Worm (Caenorhabditis elegans) whole organism, L1 larva: Measurements from ENCODE around the gene alh-9.

Source experiments
- C16A3.4 ChIP-seq: fragments of 150-350 bp; optimal IDR thresholded peaks from 2 replicates; lab custom pipeline; 2014; ENCODE audit warnings: missing biosample characterization, missing genetic modification characterization
- C34B4.2 ChIP-seq: sonication (generic microtip); optimal IDR thresholded peaks from 2 replicates; lab custom pipeline; 2017; ENCODE audit warnings: mild to moderate bottlenecking, missing genetic modification characterization, missing compliant biosample characterization
- aha-1 ChIP-seq: fragments of 150-350 bp; optimal IDR thresholded peaks from 2 replicates; lab custom pipeline; 2014; ENCODE audit warnings: missing biosample characterization, missing genetic modification characterization
- aly-2 ChIP-seq: fragments of 150-350 bp; optimal IDR thresholded peaks from 2 replicates; lab custom pipeline; 2014; ENCODE audit warnings: missing biosample characterization, missing genetic modification characterization
- blmp-1 ChIP-seq: fragments of 150-350 bp; optimal IDR thresholded peaks from 2 replicates; lab custom pipeline; 2014; ENCODE audit warnings: missing biosample characterization, missing genetic modification characterization
- ceh-63 ChIP-seq: fragments of 200-800 bp; sonication (Bioruptor generic); optimal IDR thresholded peaks from 2 replicates; lab custom pipeline; 2018; ENCODE audit warnings: mild to moderate bottlenecking, missing genetic modification characterization, missing compliant biosample characterization
- ceh-8 ChIP-seq: fragments of 200-800 bp; sonication (Bioruptor generic); optimal IDR thresholded peaks from 2 replicates; lab custom pipeline; 2018; ENCODE audit warnings: mild to moderate bottlenecking, missing genetic modification characterization, moderate library complexity, missing compliant biosample characterization
- ceh-90 ChIP-seq: sonication (generic microtip); optimal IDR thresholded peaks from 2 replicates; lab custom pipeline; 2016; ENCODE audit warnings: missing genetic modification characterization, missing compliant biosample characterization
- ces-1 ChIP-seq: fragments of 150-350 bp; optimal IDR thresholded peaks from 2 replicates; lab custom pipeline; 2014; ENCODE audit warnings: missing biosample characterization, missing genetic modification reagents, missing genetic modification characterization
- dpl-1 ChIP-seq, 3 experiments: fragments of 150-350 bp in 2 of 3; sonication (generic microtip) in 1 of 3; optimal IDR thresholded peaks; 2 replicates each; lab custom pipeline; 2014 to 2017; ENCODE audit warnings: missing biosample characterization in 3 of 3, missing genetic modification characterization in 3 of 3, missing genetic modification reagents in 3 of 3
- efl-1 ChIP-seq, 4 experiments: fragments of 150-350 bp; optimal IDR thresholded peaks in 3 of 4; peaks in 1 of 4; 1 replicate in 1 of 4; 2 replicates in 3 of 4; lab custom pipeline; 2014; ENCODE audit warnings: missing biosample characterization in 2 of 4, missing genetic modification characterization in 2 of 4, missing genetic modification reagents in 2 of 4
- efl-3 ChIP-seq: fragments of 200-800 bp; sonication (Bioruptor generic); optimal IDR thresholded peaks from 2 replicates; lab custom pipeline; 2018; ENCODE audit warnings: mild to moderate bottlenecking, missing genetic modification characterization, missing compliant biosample characterization
- egl-13 ChIP-seq: sonication (generic microtip); optimal IDR thresholded peaks from 2 replicates; lab custom pipeline; 2016; ENCODE audit warnings: missing genotype, missing genetic modification reagents, missing genetic modification characterization, missing compliant biosample characterization
- elt-2 ChIP-seq: sonication (generic microtip); optimal IDR thresholded peaks from 2 replicates; lab custom pipeline; 2016; ENCODE audit warnings: missing genetic modification characterization, mild to moderate bottlenecking, inconsistent platforms, missing compliant biosample characterization, missing genetic modification reagents
- elt-3 ChIP-seq, 6 experiments: fragments of 150-350 bp in 1 of 6; sonication (generic microtip); optimal IDR thresholded peaks; 2 replicates each; lab custom pipeline; 2017 to 2018; ENCODE audit warnings: missing biosample characterization in 6 of 6, missing genetic modification characterization in 6 of 6, inconsistent platforms in 1 of 6
- fkh-4 ChIP-seq: sonication (generic microtip); optimal IDR thresholded peaks from 2 replicates; lab custom pipeline; 2016; ENCODE audit warnings: missing compliant biosample characterization, missing genetic modification characterization, borderline replicate concordance
- fos-1 ChIP-seq: fragments of 150-350 bp; optimal IDR thresholded peaks from 2 replicates; lab custom pipeline; 2014; ENCODE audit warnings: missing biosample characterization, missing genetic modification characterization
- hlh-4 ChIP-seq: sonication (generic microtip); optimal IDR thresholded peaks from 2 replicates; lab custom pipeline; 2016; ENCODE audit warnings: mild to moderate bottlenecking, missing genetic modification characterization, missing compliant biosample characterization
- lin-13 ChIP-seq: fragments of 150-350 bp; optimal IDR thresholded peaks from 2 replicates; lab custom pipeline; 2014; ENCODE audit warnings: missing biosample characterization, missing genetic modification reagents, missing genetic modification characterization
- lin-15B ChIP-seq: fragments of 150-350 bp; sonication (generic microtip); optimal IDR thresholded peaks from 3 replicates; lab custom pipeline; 2014; ENCODE audit warnings: missing biosample characterization, missing genetic modification characterization
- lin-39 ChIP-seq: fragments of 150-350 bp; optimal IDR thresholded peaks from 2 replicates; lab custom pipeline; 2014; ENCODE audit warnings: missing biosample characterization, missing genetic modification reagents, missing genetic modification characterization
- lir-3 ChIP-seq: sonication (generic microtip); optimal IDR thresholded peaks from 2 replicates; lab custom pipeline; 2016; ENCODE audit warnings: mild to moderate bottlenecking, missing genetic modification characterization, moderate library complexity, missing compliant biosample characterization; ENCODE audit not compliant: poor library complexity
- lsy-2 ChIP-seq, 2 experiments: fragments of 150-350 bp; optimal IDR thresholded peaks; 2 replicates each; lab custom pipeline; 2014; ENCODE audit warnings: missing biosample characterization in 2 of 2, missing genetic modification characterization in 2 of 2
- mep-1 ChIP-seq: fragments of 150-350 bp; optimal IDR thresholded peaks from 2 replicates; lab custom pipeline; 2014; ENCODE audit warnings: missing biosample characterization, missing genetic modification characterization
- nhr-19 ChIP-seq: fragments of 200-800 bp; sonication (Bioruptor generic); conservative IDR thresholded peaks from 2 replicates; pipeline ENCODE4 v1.3.6; 2022; ENCODE audit warnings: missing genetic modification characterization, missing compliant biosample characterization
- nhr-20 ChIP-seq: sonication (generic microtip); optimal IDR thresholded peaks from 2 replicates; lab custom pipeline; 2016; ENCODE audit warnings: mild to moderate bottlenecking, missing genetic modification characterization, missing compliant biosample characterization
- nhr-28 ChIP-seq: fragments of 150-350 bp; optimal IDR thresholded peaks from 2 replicates; lab custom pipeline; 2014; ENCODE audit warnings: missing biosample characterization, missing genetic modification characterization
- nhr-77 ChIP-seq: fragments of 150-350 bp; optimal IDR thresholded peaks from 2 replicates; lab custom pipeline; 2014; ENCODE audit warnings: missing biosample characterization, missing genetic modification characterization
- nhr-90 ChIP-seq: sonication (generic microtip); optimal IDR thresholded peaks from 2 replicates; lab custom pipeline; 2016; ENCODE audit warnings: mild to moderate bottlenecking, missing genetic modification characterization, missing compliant biosample characterization; ENCODE audit not compliant: poor library complexity
- pag-3 ChIP-seq: sonication (generic microtip); optimal IDR thresholded peaks from 2 replicates; lab custom pipeline; 2017; ENCODE audit warnings: missing genetic modification characterization, mild to moderate bottlenecking, missing compliant biosample characterization, antibody characterized with exemption, borderline replicate concordance; ENCODE audit not compliant: insufficient read depth
- pqm-1 ChIP-seq: sonication (generic microtip); optimal IDR thresholded peaks from 3 replicates; lab custom pipeline; 2017; ENCODE audit warnings: missing biosample characterization, missing genetic modification characterization
- snpc-4 ChIP-seq: fragments of 150-350 bp; optimal IDR thresholded peaks from 2 replicates; lab custom pipeline; 2014; ENCODE audit warnings: missing biosample characterization, missing genetic modification characterization
- snu-23 ChIP-seq: sonication (generic microtip); optimal IDR thresholded peaks from 2 replicates; lab custom pipeline; 2016; ENCODE audit warnings: missing genetic modification characterization, missing compliant biosample characterization
- sox-4 ChIP-seq: sonication (generic microtip); optimal IDR thresholded peaks from 2 replicates; lab custom pipeline; 2016; ENCODE audit warnings: missing genetic modification characterization, missing compliant biosample characterization
- sptf-1 ChIP-seq: fragments of 150-350 bp; optimal IDR thresholded peaks from 2 replicates; lab custom pipeline; 2014; ENCODE audit warnings: missing biosample characterization, missing genetic modification characterization
- sup-37 ChIP-seq: fragments of 200-800 bp; sonication (Bioruptor generic); optimal IDR thresholded peaks from 2 replicates; lab custom pipeline; 2018; ENCODE audit warnings: mild to moderate bottlenecking, missing genetic modification characterization, missing compliant biosample characterization
- swsn-7 ChIP-seq: sonication (generic microtip); optimal IDR thresholded peaks from 2 replicates; lab custom pipeline; 2016; ENCODE audit warnings: missing genetic modification characterization, missing compliant biosample characterization
- unc-62 ChIP-seq: fragments of 150-350 bp; optimal IDR thresholded peaks from 2 replicates; lab custom pipeline; 2014; ENCODE audit warnings: missing biosample characterization, missing genetic modification reagents, missing genetic modification characterization
- unc-98 ChIP-seq: fragments of 200-800 bp; sonication (Bioruptor generic); IDR thresholded peaks from 2 replicates; pipeline ENCODE4 v1.3.6; 2022; ENCODE audit warnings: missing genetic modification characterization, missing compliant biosample characterization
- vab-15 ChIP-seq: sonication (generic microtip); optimal IDR thresholded peaks from 2 replicates; lab custom pipeline; 2017; ENCODE audit warnings: missing genotype, mild to moderate bottlenecking, missing genetic modification characterization, missing compliant biosample characterization
- xbp-1 ChIP-seq: sonication (generic microtip); optimal IDR thresholded peaks from 2 replicates; lab custom pipeline; 2016; ENCODE audit warnings: missing genetic modification characterization, missing compliant biosample characterization
- zag-1 ChIP-seq: fragments of 150-350 bp; optimal IDR thresholded peaks from 2 replicates; lab custom pipeline; 2014; ENCODE audit warnings: missing biosample characterization, missing genetic modification characterization
- ztf-4 ChIP-seq: fragments of 150-350 bp; optimal IDR thresholded peaks from 2 replicates; lab custom pipeline; 2014; ENCODE audit warnings: missing biosample characterization, missing genetic modification characterization

alh-9 gene

ce11 chrIII:5863774-5864173 is 8.0 kb downstream of the alh-9 start, which contains the start of gene dnpp-1 (continued):
- TF ChIP-seq hlh-4 (no peak), ceh-63 (GFP tag; lab: Kevin White, UChicago) (no peak), unc-62 (GFP tag; lab: Kevin White, UChicago) (no peak), snu-23 (GFP tag; lab: Kevin White, UChicago) (no peak), ceh-8 (GFP tag; lab: Kevin White, UChicago) (no peak), sup-37 (GFP tag; lab: Kevin White, UChicago) (no peak)

DNA sequence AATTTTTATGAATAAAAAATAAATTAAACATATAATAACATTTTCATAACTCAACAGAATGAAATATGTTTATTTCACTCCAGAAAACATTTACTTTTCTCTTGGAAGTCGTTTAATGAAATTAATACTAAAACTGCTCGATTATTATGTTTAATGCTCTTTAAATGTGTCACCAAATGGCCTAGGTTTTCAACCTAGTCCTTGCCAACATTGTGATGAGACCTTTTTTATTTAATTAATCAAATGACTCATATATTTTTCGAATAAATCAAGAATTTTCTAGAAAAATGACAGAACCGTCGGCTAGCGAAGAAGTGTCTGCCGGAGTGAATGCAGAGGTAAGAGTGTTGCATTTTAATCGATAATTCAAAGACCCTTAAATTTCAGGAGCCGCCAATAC is 8.5 kb downstream of the alh-9 start, which contains the start of gene rabn-5:
rabn-5 (plus strand) TSS at position 284 of the 400 bp plus-strand sequence.
- peak in 1 of 2 experiments; percentile 2 for TF ChIP-seq lsy-2 (tag; optimal IDR thresholded peaks at IDR 0.05; lab: Kevin White, UChicago)
- TF ChIP-seq ceh-8 (GFP tag; lab: Kevin White, UChicago) = no peak
- TF ChIP-seq ztf-4 (tag; lab: Kevin White, UChicago) = no peak
- peak; percentile 16 for TF ChIP-seq mep-1
- peak in 1 of 3 experiments; percentile 59 for TF ChIP-seq dpl-1 (GFP tag; optimal IDR thresholded peaks at IDR 0.05; lab: Kevin White, UChicago)
- peak; percentile 13 to 19 for TF ChIP-seq efl-1 (optimal IDR thresholded peaks at IDR 0.05; lab: Kevin White, UChicago)
- peak in 1 of 2 experiments; percentile 51 for TF ChIP-seq efl-1 (GFP tag; optimal IDR thresholded peaks at IDR 0.05 in 1 of 2; lab: Kevin White, UChicago)
- no peak for TF ChIP-seq C16A3.4 (tag; lab: Kevin White, UChicago)
- TF ChIP-seq pqm-1 (tag; lab: Kevin White, UChicago) = no peak
- TF ChIP-seq nhr-28 (tag; lab: Kevin White, UChicago) = no peak
- TF ChIP-seq, all 84 proteins: peak for 4

DNA sequence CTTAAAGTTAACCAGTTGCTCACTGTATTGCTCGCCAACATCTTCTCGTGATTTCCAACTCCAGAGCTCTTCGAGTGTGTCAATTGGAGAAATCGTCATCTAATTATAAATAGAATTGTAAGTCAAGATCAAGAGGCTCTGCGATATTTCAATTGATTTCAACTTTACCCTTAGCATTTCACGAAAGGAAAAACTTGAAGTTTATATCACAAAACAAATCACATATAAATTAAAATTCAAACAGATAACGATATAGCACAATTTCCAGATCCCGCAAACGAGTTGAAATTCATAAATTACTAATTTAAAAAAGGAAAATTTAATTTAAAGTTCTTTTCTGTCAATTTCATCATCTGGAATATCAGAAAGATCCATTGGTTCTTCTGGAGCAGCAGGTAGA is 12.6 kb downstream of the alh-9 start, which contains the start of gene eng-1:
eng-1 (minus strand) TSS at position 101 of the 400 bp plus-strand sequence.
- TF ChIP-seq ceh-8 (GFP tag; lab: Kevin White, UChicago) (no peak), snu-23 (GFP tag; lab: Kevin White, UChicago) (no peak), sox-4 (tag; lab: Kevin White, UChicago) (no peak), fos-1 (tag; lab: Kevin White, UChicago) (no peak), nhr-77 (no peak), swsn-7 (tag; lab: Kevin White, UChicago) (no peak), pag-3 (tag; lab: Kevin White, UChicago) (no peak), unc-62 (GFP tag; lab: Kevin White, UChicago) (no peak), nhr-90 (tag; lab: Kevin White, UChicago) (no peak)

DNA sequence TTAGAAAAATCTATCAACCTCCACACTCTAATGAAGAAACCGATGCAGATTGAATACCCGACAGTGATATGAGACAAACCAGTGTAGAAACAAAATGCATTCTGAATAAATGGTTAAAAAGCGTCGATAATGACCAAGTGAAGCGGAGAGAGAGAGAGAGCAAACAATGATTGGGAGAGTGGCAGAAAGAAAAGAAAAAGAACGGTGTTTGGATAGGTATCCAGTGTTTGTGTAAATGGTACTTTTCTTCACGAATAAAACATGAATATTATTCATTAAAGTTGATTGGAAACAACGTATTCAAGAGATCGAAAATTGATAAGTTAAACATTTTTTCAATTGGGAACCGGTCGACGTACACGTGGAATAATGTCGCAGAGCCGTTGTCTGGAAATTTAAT is 13.6 kb downstream of the alh-9 start, which contains the start of gene F01F1.15:
F01F1.15 (minus strand) TSS at position 101 of the 400 bp plus-strand sequence.
- TF ChIP-seq pqm-1 (tag; lab: Kevin White, UChicago) (no peak), ces-1 (GFP tag; lab: Kevin White, UChicago) (no peak), sptf-1 (no peak), sox-4 (tag; lab: Kevin White, UChicago) (no peak), elt-3 (tag; optimal IDR thresholded peaks at IDR 0.05; lab: Kevin White, UChicago) (no peak), nhr-90 (tag; lab: Kevin White, UChicago) (no peak), elt-2 (tag; lab: Kevin White, UChicago) (no peak), unc-98 (GFP tag; lab: Robert Waterston, UW) (no peak), nhr-20 (no peak), blmp-1 (tag; lab: Kevin White, UChicago) (no peak), aha-1 (tag; lab: Kevin White, UChicago) (no peak), dpl-1 (GFP tag; optimal IDR thresholded peaks at IDR 0.05; lab: Kevin White, UChicago) (no peak), xbp-1 (no peak), fkh-4 (no peak), C34B4.2 (tag; lab: Kevin White, UChicago) (no peak)

- TF ChIP-seq efl-3 (GFP tag; lab: Kevin White, UChicago) (peak; percentile 48), vab-15 (no peak), zag-1 (tag; lab: Kevin White, UChicago) (no peak), snu-23 (GFP tag; lab: Kevin White, UChicago) (peak; percentile 90), aly-2 (tag; lab: Kevin White, UChicago) (peak; percentile 51), ceh-90 (peak; percentile 91), lin-15B (tag; lab: Kevin White, UChicago) (peak; percentile 19), mep-1 (peak; percentile 78), nhr-77 (peak; percentile 54), egl-13 (peak; percentile 90), lir-3 (tag; lab: Kevin White, UChicago) (peak; percentile 96), snpc-4 (tag; lab: Kevin White, UChicago) (peak; percentile 2), lin-13 (GFP tag; lab: Kevin White, UChicago) (peak; percentile 83), lin-39 (tag; lab: Kevin White, UChicago) (peak; percentile 31), xbp-1 (peak; percentile 89), nhr-19 (GFP tag; lab: Robert Waterston, UW) (peak; percentile 89)
These were observed 15.9 kb downstream of the alh-9 start, which contains the start of the genes F01F1.11 and F01F1.3 for ce11 chrIII:5871760-5872159. Gene F01F1.11, minus strand, starts transcription at chrIII:5871877. Gene F01F1.3, plus strand, starts transcription at chrIII:5871938.
